Fruit fly (Drosophila melanogaster) whole organism, pupa: ENCODE data around the gene jus.

Experiments
- CG13204 ChIP-seq: fragments of 200-800 bp; sonication (Bioruptor generic); optimal IDR thresholded peaks from 2 replicates; lab custom pipeline; 2018; ENCODE audit warnings: missing biosample characterization, mild to moderate bottlenecking, missing genetic modification characterization, moderate library complexity
- CG14655 ChIP-seq: fragments of 200-800 bp; sonication (Bioruptor generic); optimal IDR thresholded peaks from 3 replicates; lab custom pipeline; 2017; ENCODE audit warnings: mild to moderate bottlenecking, missing biosample characterization, missing genetic modification reagents, missing genetic modification characterization
- CG17806 ChIP-seq: fragments of 200-800 bp; sonication (Bioruptor generic); optimal IDR thresholded peaks from 2 replicates; lab custom pipeline; 2018; ENCODE audit warnings: missing biosample characterization, mild to moderate bottlenecking, missing genetic modification characterization, moderate library complexity
- CG32121 ChIP-seq: fragments of 200-800 bp; sonication (Bioruptor generic); IDR thresholded peaks from 2 replicates; pipeline ENCODE4 v1.3.6; 2022; ENCODE audit warnings: missing biosample characterization, missing genetic modification characterization
- D1 ChIP-seq: fragments of 200-800 bp; sonication (Bioruptor generic); optimal IDR thresholded peaks from 2 replicates; lab custom pipeline; 2018; ENCODE audit warnings: missing biosample characterization, mild to moderate bottlenecking, missing genetic modification characterization, moderate library complexity
- EcR ChIP-seq: fragments of 200-800 bp; sonication (Bioruptor generic); optimal IDR thresholded peaks from 3 replicates; lab custom pipeline; 2019; ENCODE audit warnings: missing biosample characterization, missing genetic modification characterization, mild to moderate bottlenecking, moderate library complexity, missing genetic modification reagents
- Pif1A ChIP-seq: fragments of 200-800 bp; sonication (Bioruptor generic); optimal IDR thresholded peaks from 3 replicates; lab custom pipeline; 2016; ENCODE audit warnings: missing biosample characterization, missing genetic modification characterization
- Pif1B ChIP-seq: fragments of 200-800 bp; sonication (Bioruptor generic); optimal IDR thresholded peaks from 3 replicates; lab custom pipeline; 2016; ENCODE audit warnings: missing biosample characterization, missing genetic modification characterization
- rn ChIP-seq: fragments of 200-800 bp; sonication (Bioruptor generic); IDR thresholded peaks from 2 replicates; pipeline ENCODE4 v1.3.6; 2022; ENCODE audit warnings: missing biosample characterization, missing genetic modification characterization

- TF ChIP-seq CG13204 (GFP tag; lab: Kevin White, UChicago) (no peak), D1 (tag; lab: Kevin White, UChicago) (no peak), CG17806 (tag; lab: Kevin White, UChicago) (no peak), CG14655 (GFP tag; lab: Kevin White, UChicago) (no peak), CG32121 (GFP tag; lab: Robert Waterston, UW) (no peak), rn (GFP tag; lab: Robert Waterston, UW) (no peak), Pif1A (GFP tag; lab: Kevin White, UChicago) (no peak), Pif1B (GFP tag; lab: Kevin White, UChicago) (no peak), EcR (GFP tag; lab: Kevin White, UChicago) (no peak)
Observed at dm6 chr3R:29213416-29213815, 18.6 kb upstream of the jus start.
